Worm (Caenorhabditis elegans) whole organism, L4 larva: ENCODE results near the gene mab-23.
"Not testable (repeated sequence)": the region's sequence is repeated elsewhere in the genome, so short reads cannot be mapped to it uniquely, and the experiment has no call there.

Experiments used
- F26F4.8 ChIP-seq: fragments of 200-800 bp; sonication (Bioruptor generic); conservative IDR thresholded peaks from 2 replicates; pipeline ENCODE4 v1.3.6; 2022; ENCODE audit warnings: missing genetic modification characterization, missing compliant biosample characterization
- F44E2.7 ChIP-seq: fragments of 200-800 bp; sonication (Bioruptor generic); IDR thresholded peaks from 2 replicates; pipeline ENCODE4 v2.1.2; 2022; ENCODE audit warnings: missing genetic modification characterization, missing compliant biosample characterization
- T20F7.1 ChIP-seq: fragments of 200-800 bp; sonication (Bioruptor generic); optimal IDR thresholded peaks from 2 replicates; lab custom pipeline; 2018; ENCODE audit warnings: mild to moderate bottlenecking, missing genetic modification characterization, missing compliant biosample characterization
- T26A8.4 ChIP-seq: fragments of 200-800 bp; sonication (Bioruptor generic); IDR thresholded peaks from 2 replicates; pipeline ENCODE4 v1.3.6; 2022; ENCODE audit warnings: missing genetic modification characterization, missing compliant biosample characterization
- Y105C5A.15 ChIP-seq: fragments of 200-800 bp; sonication (Bioruptor generic); IDR thresholded peaks from 2 replicates; pipeline ENCODE4 v1.3.6; 2022; ENCODE audit warnings: missing genetic modification characterization, missing compliant biosample characterization
- aha-1 ChIP-seq: fragments of 150-350 bp; peaks from one replicate; lab custom pipeline; 2014; ENCODE audit warnings: missing biosample characterization, missing genetic modification characterization
- ceh-32 ChIP-seq: sonication (generic microtip); optimal IDR thresholded peaks from 2 replicates; lab custom pipeline; 2016; ENCODE audit warnings: mild to moderate bottlenecking, missing genetic modification characterization, missing compliant biosample characterization; ENCODE audit not compliant: poor library complexity
- ceh-82 ChIP-seq: sonication (generic microtip); optimal IDR thresholded peaks from 2 replicates; lab custom pipeline; 2017; ENCODE audit warnings: missing biosample characterization, missing genetic modification characterization
- ctbp-1 ChIP-seq: fragments of 200-800 bp; sonication (Bioruptor generic); IDR thresholded peaks from 2 replicates; pipeline ENCODE4 v1.3.6; 2022; ENCODE audit warnings: missing genetic modification reagents, missing genetic modification characterization, missing compliant biosample characterization
- daf-19 ChIP-seq: fragments of 200-800 bp; sonication (Bioruptor generic); conservative IDR thresholded peaks from 2 replicates; pipeline ENCODE4 v1.3.6; 2022; ENCODE audit warnings: missing genetic modification characterization, missing compliant biosample characterization
- daf-8 ChIP-seq: fragments of 200-800 bp; sonication (Bioruptor generic); IDR thresholded peaks from 2 replicates; pipeline ENCODE4 v1.3.6; 2022; ENCODE audit warnings: missing genetic modification characterization, missing compliant biosample characterization
- dmd-9 ChIP-seq: fragments of 200-800 bp; sonication (Bioruptor generic); IDR thresholded peaks from 2 replicates; pipeline ENCODE4 v1.3.6; 2022; ENCODE audit warnings: missing genetic modification reagents, missing genetic modification characterization, missing compliant biosample characterization
- dve-1 ChIP-seq: sonication (generic microtip); optimal IDR thresholded peaks from 2 replicates; lab custom pipeline; 2017; ENCODE audit warnings: antibody characterized with exemption, mild to moderate bottlenecking, missing genetic modification characterization, missing compliant biosample characterization; ENCODE audit not compliant: insufficient read depth
- egl-27 ChIP-seq: sonication (generic microtip); optimal IDR thresholded peaks from 3 replicates; lab custom pipeline; 2017; ENCODE audit warnings: missing biosample characterization, missing genetic modification reagents, missing genetic modification characterization
- fkh-10 ChIP-seq: fragments of 150-350 bp; optimal IDR thresholded peaks from 2 replicates; lab custom pipeline; 2014; ENCODE audit warnings: missing biosample characterization, missing genetic modification reagents, missing genetic modification characterization
- hlh-11 ChIP-seq: fragments of 200-800 bp; sonication (Bioruptor generic); optimal IDR thresholded peaks from 2 replicates; lab custom pipeline; 2018; ENCODE audit warnings: mild to moderate bottlenecking, missing genetic modification characterization, missing compliant biosample characterization
- hmg-1.1 ChIP-seq: fragments of 200-800 bp; sonication (Bioruptor generic); IDR thresholded peaks from 2 replicates; pipeline ENCODE4 v1.3.6; 2022; ENCODE audit warnings: missing genetic modification reagents, missing genetic modification characterization, missing compliant biosample characterization
- lin-13 ChIP-seq: fragments of 150-350 bp; optimal IDR thresholded peaks from 2 replicates; lab custom pipeline; 2014; ENCODE audit warnings: missing biosample characterization, missing genetic modification reagents, missing genetic modification characterization
- nhr-10 ChIP-seq: fragments of 150-350 bp; optimal IDR thresholded peaks from 2 replicates; lab custom pipeline; 2014; ENCODE audit warnings: missing biosample characterization, missing genetic modification characterization
- nhr-28 ChIP-seq: fragments of 150-350 bp; optimal IDR thresholded peaks from 2 replicates; lab custom pipeline; 2014; ENCODE audit warnings: missing biosample characterization, missing genetic modification characterization
- nhr-41 ChIP-seq: fragments of 200-800 bp; sonication (Bioruptor generic); IDR thresholded peaks from 2 replicates; pipeline ENCODE4 v1.3.6; 2022; ENCODE audit warnings: missing genetic modification reagents, missing genetic modification characterization, missing compliant biosample characterization
- nhr-42 ChIP-seq: fragments of 200-800 bp; sonication (Bioruptor generic); IDR thresholded peaks from 2 replicates; pipeline ENCODE4 v1.3.6; 2022; ENCODE audit warnings: missing genetic modification characterization, missing compliant biosample characterization
- nhr-76 ChIP-seq: fragments of 150-350 bp; optimal IDR thresholded peaks from 2 replicates; lab custom pipeline; 2014; ENCODE audit warnings: missing biosample characterization, missing genetic modification characterization
- pha-4 ChIP-seq, 2 experiments: fragments of 150-350 bp in 1 of 2; fragments of 200-800 bp in 1 of 2; sonication (Bioruptor generic) in 1 of 2; IDR thresholded peaks in 1 of 2; optimal IDR thresholded peaks in 1 of 2; 2 replicates each; pipeline versions ENCODE4 v1.3.6 to Lab custom; 2014 to 2022; ENCODE audit warnings: missing genetic modification characterization in 2 of 2, missing genetic modification reagents in 2 of 2, missing biosample characterization in 1 of 2, missing compliant biosample characterization in 1 of 2
- saeg-2 ChIP-seq: fragments of 200-800 bp; sonication (Bioruptor generic); IDR thresholded peaks from 2 replicates; pipeline ENCODE4 v1.3.6; 2022; ENCODE audit warnings: missing genetic modification reagents, missing genetic modification characterization, missing compliant biosample characterization
- sdz-12 ChIP-seq: fragments of 200-800 bp; sonication (Bioruptor generic); optimal IDR thresholded peaks from 2 replicates; lab custom pipeline; 2018; ENCODE audit warnings: mild to moderate bottlenecking, missing genetic modification characterization, missing compliant biosample characterization
- skn-1 ChIP-seq: fragments of 150-350 bp; optimal IDR thresholded peaks from 2 replicates; lab custom pipeline; 2014; ENCODE audit warnings: missing biosample characterization, missing genetic modification characterization
- tag-97 ChIP-seq: fragments of 200-800 bp; sonication (Bioruptor generic); IDR thresholded peaks from 2 replicates; pipeline ENCODE4 v1.3.6; 2022; ENCODE audit warnings: missing genetic modification characterization, missing compliant biosample characterization
- unc-62 ChIP-seq, 3 experiments: fragments of 150-350 bp in 1 of 3; sonication (generic microtip); optimal IDR thresholded peaks in 2 of 3; peaks in 1 of 3; 1 replicate in 1 of 3; 2 replicates in 2 of 3; lab custom pipeline; 2014 to 2017; ENCODE audit warnings: missing biosample characterization in 3 of 3, missing genetic modification characterization in 3 of 3, missing genetic modification reagents in 3 of 3, missing genotype in 1 of 3
- zip-11 ChIP-seq: fragments of 200-800 bp; sonication (Bioruptor generic); IDR thresholded peaks from 2 replicates; pipeline ENCODE4 v1.3.6; 2022; ENCODE audit warnings: missing genetic modification characterization, missing compliant biosample characterization

The mab-23 gene

ce11 chrV:10615496-10615895, 17.4 kb upstream of the mab-23 start, which contains the start of gene H09F14.1:
TSS of gene H09F14.1 (minus strand) at chrV:10615596.
- TF ChIP-seq nhr-28 (tag; lab: Kevin White, UChicago) (no peak), sdz-12 (no peak)

ce11 chrV:10630497-10630896, 2.4 kb upstream of the mab-23 start:
- peak; percentile 42 for TF ChIP-seq aha-1 (tag; lab: Kevin White, UChicago)
- TF ChIP-seq unc-62 (GFP tag; optimal IDR thresholded peaks at IDR 0.05 in 1 of 2; lab: Kevin White, UChicago) = peak in 1 of 2 experiments; percentile 98
- TF ChIP-seq unc-62 (tag; optimal IDR thresholded peaks at IDR 0.05; lab: Kevin White, UChicago) = no peak
- no peak for TF ChIP-seq fkh-10 (GFP tag; lab: Kevin White, UChicago)

ce11 chrV:10635722-10636121, 2.9 kb downstream of the mab-23 start, which contains the start of gene kvs-2:
TSS of gene kvs-2 (plus strand) at chrV:10636022.
- no peak for TF ChIP-seq daf-19 (GFP tag; lab: Robert Waterston, UW)
- TF ChIP-seq lin-13 (GFP tag; lab: Kevin White, UChicago) = no peak
- no peak for TF ChIP-seq nhr-41 (GFP tag; lab: Robert Waterston, UW)

- TF ChIP-seq pha-4 (GFP tag; IDR thresholded peaks at IDR 0.05; lab: Robert Waterston, UW) (peak; percentile 47; the same call in 1 of the 2 replicates), F26F4.8 (0 out of 2 replicates have a peak, but pooled peaks have one; percentile 33)
- TF ChIP-seq pha-4 (tag; optimal IDR thresholded peaks at IDR 0.05; lab: Kevin White, UChicago) = not testable (repeated sequence)
- TF ChIP-seq, all 104 proteins: peak for 2; not testable (repeated sequence) for 102
Observed at ce11 chrV:10638515-10638914, 5.7 kb downstream of the mab-23 start.

- TF ChIP-seq unc-62 (GFP tag; optimal IDR thresholded peaks at IDR 0.05 in 1 of 2; lab: Kevin White, UChicago) (peak in 1 of 2 experiments; percentile 51), unc-62 (tag; optimal IDR thresholded peaks at IDR 0.05; lab: Kevin White, UChicago) (no peak), fkh-10 (GFP tag; lab: Kevin White, UChicago) (peak; percentile 29), lin-13 (GFP tag; lab: Kevin White, UChicago) (no peak), dmd-9 (no peak), aha-1 (tag; lab: Kevin White, UChicago) (peak; percentile 73)
Observed at ce11 chrV:10640977-10641376, 8.1 kb downstream of the mab-23 start.

ce11 chrV:10647043-10647611, 14.3 kb downstream of the mab-23 start, which contains the start of the genes C32C4.3 and C32C4.16:
TSS of gene C32C4.3 (minus strand) at chrV:10647143.
TSS of gene C32C4.16 (plus strand) at chrV:10647561.
- TF ChIP-seq hlh-11 (tag; lab: Kevin White, UChicago) (no peak), T26A8.4 (GFP tag; lab: Robert Waterston, UW) (no peak), egl-27 (no peak), saeg-2 (GFP tag; lab: Robert Waterston, UW) (no peak), ceh-32 (tag; lab: Kevin White, UChicago) (no peak), Y105C5A.15 (GFP tag; lab: Robert Waterston, UW) (no peak), tag-97 (no peak), nhr-42 (GFP tag; lab: Robert Waterston, UW) (no peak), daf-8 (GFP tag; lab: Robert Waterston, UW) (no peak), nhr-10 (tag; lab: Kevin White, UChicago) (no peak), hmg-1.1 (GFP tag; lab: Robert Waterston, UW) (no peak), ceh-82 (tag; lab: Kevin White, UChicago) (no peak), ctbp-1 (GFP tag; lab: Robert Waterston, UW) (no peak)
- TF ChIP-seq, all 104 proteins: peak for 0

- TF ChIP-seq zip-11 (GFP tag; lab: Robert Waterston, UW) = no peak
- no peak for TF ChIP-seq dve-1 (tag; lab: Kevin White, UChicago)
- TF ChIP-seq ctbp-1 (GFP tag; lab: Robert Waterston, UW) = no peak
- TF ChIP-seq F44E2.7 (GFP tag; lab: Robert Waterston, UW) = no peak
- TF ChIP-seq T20F7.1 (GFP tag; lab: Kevin White, UChicago) = no peak
- no peak for TF ChIP-seq nhr-76
- TF ChIP-seq skn-1 (tag; lab: Kevin White, UChicago) = no peak
Observed at ce11 chrV:10648146-10648545, 15.3 kb downstream of the mab-23 start, which contains the start of gene aqp-6. TSS of gene aqp-6 (plus strand) at chrV:10648446.
